Worm (Caenorhabditis elegans): ENCODE measurements around the gene hsd-3.

ce11 chrX:4997548-4998087 lies 11.5 kb upstream of the hsd-3 start, which contains the start of gene ZC8.6:
- no peak for TF ChIP-seq jun-1 (tag; optimal IDR thresholded peaks at IDR 0.05)
- peak in 1 of 2 experiments; percentile 36 for TF ChIP-seq mdl-1 (tag; optimal IDR thresholded peaks at IDR 0.05)
- no peak for TF ChIP-seq ztf-11 (tag; optimal IDR thresholded peaks at IDR 0.05)
- peak in 1 of 3 experiments; percentile 52 for TF ChIP-seq dpl-1 (GFP tag; optimal IDR thresholded peaks at IDR 0.05)
- TF ChIP-seq sptf-1 (tag; optimal IDR thresholded peaks at IDR 0.05), result no peak
- no peak for TF ChIP-seq lir-3 (tag; optimal IDR thresholded peaks at IDR 0.05; ENCODE audit: poor library complexity)
- TF ChIP-seq fkh-10 (GFP tag; optimal IDR thresholded peaks at IDR 0.05), result no peak
- no peak for TF ChIP-seq fos-1 (tag; optimal IDR thresholded peaks at IDR 0.05)
- no peak for TF ChIP-seq blmp-1 (tag; optimal IDR thresholded peaks at IDR 0.05)
- peak; percentile 6 for TF ChIP-seq nhr-20 (tag; optimal IDR thresholded peaks at IDR 0.05)
- no peak for TF ChIP-seq fkh-4 (tag; optimal IDR thresholded peaks at IDR 0.05; ENCODE audit: borderline replicate concordance)
- no peak for TF ChIP-seq nhr-85 (tag)

Measured in whole organism, L1 larva.